Fruit fly (Drosophila melanogaster): ENCODE results near the gene CG8679.

The CG8679 gene

dm6 chr2L:21237048-21237747 is 18.9 kb upstream of the CG8679 start, which contains the start of gene Hr39:
Hr39 (plus strand) TSS chr2L:21237250.
- TF ChIP-seq HLH106 (tag; optimal IDR thresholded peaks at IDR 0.05), result peak; percentile 18
- peak in 1 of 2 experiments; percentile 21 for TF ChIP-seq dl (GFP tag; optimal IDR thresholded peaks at IDR 0.05; ENCODE audit: insufficient read depth in 1 of 2, partially characterized antibody in 2 of 2)
- TF ChIP-seq Myc (optimal IDR thresholded peaks at IDR 0.05), result peak; percentile 1
- peak; percentile 24 for TF ChIP-seq Dif (GFP tag; optimal IDR thresholded peaks at IDR 0.05; ENCODE audit: partially characterized antibody)
- TF ChIP-seq Vsx2 (GFP tag; optimal IDR thresholded peaks at IDR 0.05; ENCODE audit: partially characterized antibody), result peak; percentile 53
- no peak for TF ChIP-seq Rel (GFP tag; optimal IDR thresholded peaks at IDR 0.05)
- peak; percentile 38 for TF ChIP-seq Rel (tag; optimal IDR thresholded peaks at IDR 0.05)
- no peak for TF ChIP-seq lola (GFP tag; optimal IDR thresholded peaks at IDR 0.05)
- peak; percentile 16 for TF ChIP-seq OdsH (GFP tag; optimal IDR thresholded peaks at IDR 0.05)
- peak; percentile 85 for TF ChIP-seq Hr83 (GFP tag; optimal IDR thresholded peaks at IDR 0.05; ENCODE audit: poor library complexity, severe bottlenecking)
- TF ChIP-seq jim (GFP tag; optimal IDR thresholded peaks at IDR 0.05), result no peak
- peak; percentile 4 for TF ChIP-seq fru (GFP tag; optimal IDR thresholded peaks at IDR 0.05)
- no peak for TF ChIP-seq usp (GFP tag; optimal IDR thresholded peaks at IDR 0.05)
- no peak for TF ChIP-seq Sp1 (GFP tag; optimal IDR thresholded peaks at IDR 0.05)

dm6 chr2L:21236633-21237032 is 18.3 kb upstream of the CG8679 start, which contains the start of gene CG31626:
CG31626 (minus strand) TSS chr2L:21236733.
- no peak for TF ChIP-seq woc (GFP tag; optimal IDR thresholded peaks at IDR 0.05)
- no peak for TF ChIP-seq Dif (GFP tag; optimal IDR thresholded peaks at IDR 0.05; ENCODE audit: partially characterized antibody)

- TF ChIP-seq Vsx2 (GFP tag; optimal IDR thresholded peaks at IDR 0.05; ENCODE audit: partially characterized antibody) (no peak), CG9705 (GFP tag; optimal IDR thresholded peaks at IDR 0.05) (no peak), usp (GFP tag; optimal IDR thresholded peaks at IDR 0.05) (no peak), CrebA (GFP tag; optimal IDR thresholded peaks at IDR 0.05; ENCODE audit: borderline replicate concordance) (no peak), dmrt93B (GFP tag; optimal IDR thresholded peaks at IDR 0.05) (no peak), CG32264 (GFP tag; optimal IDR thresholded peaks at IDR 0.05) (no peak), Jra (GFP tag; optimal IDR thresholded peaks at IDR 0.05) (no peak), sv (GFP tag; optimal IDR thresholded peaks at IDR 0.05) (no peak), brk (GFP tag; optimal IDR thresholded peaks at IDR 0.05) (no peak), Dif (GFP tag; optimal IDR thresholded peaks at IDR 0.05; ENCODE audit: partially characterized antibody) (no peak)
Measured at dm6 chr2L:21235463-21235862, 17.1 kb upstream of the CG8679 start.

- no peak for TF ChIP-seq GATAd (GFP tag; optimal IDR thresholded peaks at IDR 0.05)
- TF ChIP-seq woc (GFP tag; optimal IDR thresholded peaks at IDR 0.05), result no peak
- TF ChIP-seq CrebA (GFP tag; optimal IDR thresholded peaks at IDR 0.05; ENCODE audit: borderline replicate concordance), result no peak
- TF ChIP-seq Hnf4 (GFP tag; optimal IDR thresholded peaks at IDR 0.05), result no peak
- TF ChIP-seq Dfd (GFP tag; optimal IDR thresholded peaks at IDR 0.05), result no peak
- no peak for TF ChIP-seq lola (GFP tag; optimal IDR thresholded peaks at IDR 0.05)
Measured at dm6 chr2L:21234388-21234984, 16.1 kb upstream of the CG8679 start.

- TF ChIP-seq Sp1 (GFP tag; optimal IDR thresholded peaks at IDR 0.05) (no peak), N (GFP tag; optimal IDR thresholded peaks at IDR 0.05) (no peak), dl (GFP tag; optimal IDR thresholded peaks at IDR 0.05; ENCODE audit: insufficient read depth in 1 of 2, partially characterized antibody in 2 of 2) (no peak), sv (GFP tag; optimal IDR thresholded peaks at IDR 0.05) (no peak), woc (GFP tag; optimal IDR thresholded peaks at IDR 0.05) (no peak), GATAd (GFP tag; optimal IDR thresholded peaks at IDR 0.05) (no peak), Hnf4 (GFP tag; optimal IDR thresholded peaks at IDR 0.05) (no peak), Myc (optimal IDR thresholded peaks at IDR 0.05) (no peak), CrebA (GFP tag; optimal IDR thresholded peaks at IDR 0.05; ENCODE audit: borderline replicate concordance) (no peak), CG32264 (GFP tag; optimal IDR thresholded peaks at IDR 0.05) (no peak), dmrt93B (GFP tag; optimal IDR thresholded peaks at IDR 0.05) (no peak), brk (GFP tag; optimal IDR thresholded peaks at IDR 0.05) (no peak), OdsH (GFP tag; optimal IDR thresholded peaks at IDR 0.05) (no peak), psq (GFP tag; optimal IDR thresholded peaks at IDR 0.05) (no peak), Rel (GFP tag; optimal IDR thresholded peaks at IDR 0.05) (no peak), Rel (tag; optimal IDR thresholded peaks at IDR 0.05) (no peak)
Measured at dm6 chr2L:21233430-21233829, 15.1 kb upstream of the CG8679 start.

Measured in whole organism, wandering third instar larva.